In the genomic region with DNA sequence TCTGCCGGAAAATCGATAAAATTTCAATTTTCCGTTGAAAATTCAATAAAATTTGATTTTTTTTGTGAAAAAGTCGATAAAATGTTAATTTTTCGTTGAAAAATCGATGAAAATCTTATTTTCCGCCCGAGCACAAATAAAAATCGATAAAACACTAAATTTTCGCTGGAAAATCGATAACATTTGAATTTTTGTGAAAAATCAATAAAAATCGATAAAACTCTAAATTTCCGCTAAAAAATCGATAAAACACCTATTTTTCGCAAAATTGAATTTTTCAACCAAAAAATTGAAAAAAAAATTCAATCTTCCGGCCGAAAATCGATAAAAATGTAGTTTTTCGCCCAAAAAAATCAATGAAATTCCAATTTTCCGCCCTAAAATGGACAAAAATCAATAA, we compare ENCODE assay signal across 4 worm cellular contexts.
TF ChIP-seq lines count a peak whose summit lies in the region.

No protein-coding gene starts in this region.

TF ChIP-seq in whole organism, L3 larva, 47 proteins besides CTCF, POLR2A, EP300 and RAD21:
- TF ChIP-seq ceh-28 (tag; optimal IDR thresholded peaks at IDR 0.05; lab: Kevin White, UChicago) (peak; percentile 89), ztf-11 (tag; optimal IDR thresholded peaks at IDR 0.05; lab: Kevin White, UChicago) (no peak)
TF ChIP-seq in whole organism, L3 larva: peak in this region for 1.

TF ChIP-seq in whole organism, L4 larva, 104 proteins besides CTCF, POLR2A, EP300 and RAD21:
- TF ChIP-seq F37D6.2 (tag; optimal IDR thresholded peaks at IDR 0.05; lab: Kevin White, UChicago) (no peak), unc-39 (tag; optimal IDR thresholded peaks at IDR 0.05; lab: Kevin White, UChicago) (no peak), F10B5.3 (tag; optimal IDR thresholded peaks at IDR 0.05; lab: Kevin White, UChicago) (no peak), mxl-2 (GFP tag; conservative IDR thresholded peaks at IDR 0.05; lab: Robert Waterston, UW) (no peak), lsy-2 (tag; optimal IDR thresholded peaks at IDR 0.05; lab: Kevin White, UChicago) (no peak), aha-1 (tag; lab: Kevin White, UChicago) (peak; percentile 37), ceh-44 (GFP tag; IDR thresholded peaks at IDR 0.05; lab: Robert Waterston, UW) (no peak), nhr-77 (tag; optimal IDR thresholded peaks at IDR 0.05; lab: Kevin White, UChicago) (no peak), ztf-11 (tag; optimal IDR thresholded peaks at IDR 0.05; lab: Kevin White, UChicago) (no peak), ceh-28 (tag; optimal IDR thresholded peaks at IDR 0.05; lab: Kevin White, UChicago) (peak; percentile 93), mep-1 (tag; optimal IDR thresholded peaks at IDR 0.05; lab: Kevin White, UChicago) (no peak), cey-2 (tag; optimal IDR thresholded peaks at IDR 0.05; lab: Kevin White, UChicago; ENCODE audit: borderline replicate concordance, insufficient read depth) (no peak), pha-4 (GFP tag; IDR thresholded peaks at IDR 0.05; lab: Robert Waterston, UW) (no peak), pha-4 (tag; optimal IDR thresholded peaks at IDR 0.05; lab: Kevin White, UChicago) (no peak), daf-16 (GFP tag; optimal IDR thresholded peaks at IDR 0.05; lab: Kevin White, UChicago) (no peak), daf-16 (tag; optimal IDR thresholded peaks at IDR 0.05; lab: Kevin White, UChicago) (no peak)
TF ChIP-seq in whole organism, L4 larva: peak in this region for 2.

TF ChIP-seq in whole organism, late embryonic, 69 proteins besides CTCF, POLR2A, EP300 and RAD21:
- TF ChIP-seq ceh-48 (tag; optimal IDR thresholded peaks at IDR 0.05; lab: Kevin White, UChicago) (peak; percentile 26), ceh-18 (tag; optimal IDR thresholded peaks at IDR 0.05; lab: Kevin White, UChicago) (no peak), dve-1 (tag; optimal IDR thresholded peaks at IDR 0.05; lab: Kevin White, UChicago) (no peak)
TF ChIP-seq in whole organism, late embryonic: peak in this region for 1.

TF ChIP-seq in whole organism, midembryonic, 9 proteins besides CTCF, POLR2A, EP300 and RAD21:
- TF ChIP-seq ref-1 (GFP tag; conservative IDR thresholded peaks at IDR 0.05; lab: Robert Waterston, UW) = no peak
- peak; percentile 66 for TF ChIP-seq T22C8.4 (GFP tag; IDR thresholded peaks at IDR 0.05; lab: Robert Waterston, UW)
- TF ChIP-seq cog-1 (tag; optimal IDR thresholded peaks at IDR 0.05; lab: Kevin White, UChicago) = no peak
- no peak for TF ChIP-seq klf-2 (GFP tag; conservative IDR thresholded peaks at IDR 0.05; lab: Robert Waterston, UW)
- TF ChIP-seq ztf-23 (GFP tag; IDR thresholded peaks at IDR 0.05; lab: Robert Waterston, UW) = no peak
